Worm (Caenorhabditis elegans): Measurements from ENCODE around the gene srsx-15.

The srsx-15 gene

ce11 chrIV:5607343-5607742 is 16.3 kb downstream of the srsx-15 start:
- TF ChIP-seq hlh-1 (tag; optimal IDR thresholded peaks at IDR 0.05) (no peak), unc-120 (tag; optimal IDR thresholded peaks at IDR 0.05; ENCODE audit: poor library complexity, severe bottlenecking) (peak; percentile 15)

- no peak for TF ChIP-seq ztf-11 (tag; optimal IDR thresholded peaks at IDR 0.05)
- TF ChIP-seq zip-8 (tag; optimal IDR thresholded peaks at IDR 0.05) = no peak
- TF ChIP-seq M03D4.4 (tag; optimal IDR thresholded peaks at IDR 0.05) = no peak
- TF ChIP-seq lsy-2 (tag; optimal IDR thresholded peaks at IDR 0.05) = no peak
- no peak for TF ChIP-seq unc-39 (tag; optimal IDR thresholded peaks at IDR 0.05)
- no peak for TF ChIP-seq elt-3 (tag; optimal IDR thresholded peaks at IDR 0.05)
- no peak for TF ChIP-seq ces-1 (GFP tag; optimal IDR thresholded peaks at IDR 0.05)
- no peak for TF ChIP-seq bed-3 (GFP tag; optimal IDR thresholded peaks at IDR 0.05)
- TF ChIP-seq ceh-43 (GFP tag; optimal IDR thresholded peaks at IDR 0.05) = no peak
- no peak for TF ChIP-seq unc-120 (tag; optimal IDR thresholded peaks at IDR 0.05; ENCODE audit: poor library complexity, severe bottlenecking)
- no peak for TF ChIP-seq mep-1 (tag; optimal IDR thresholded peaks at IDR 0.05)
- no peak for TF ChIP-seq nhr-28 (tag; optimal IDR thresholded peaks at IDR 0.05)
- TF ChIP-seq lin-32 (GFP tag; optimal IDR thresholded peaks at IDR 0.05) = no peak
- no peak for TF ChIP-seq cnd-1 (tag; optimal IDR thresholded peaks at IDR 0.05)
Observed at ce11 chrIV:5605225-5605624, 18.4 kb downstream of the srsx-15 start.

- TF ChIP-seq ham-2 (GFP tag; optimal IDR thresholded peaks at IDR 0.05) (no peak), snpc-4 (tag; optimal IDR thresholded peaks at IDR 0.05) (no peak), lsy-2 (tag; optimal IDR thresholded peaks at IDR 0.05) (no peak), hlh-1 (tag; optimal IDR thresholded peaks at IDR 0.05) (peak; percentile 38), mls-2 (tag; optimal IDR thresholded peaks at IDR 0.05) (no peak), lin-32 (GFP tag; optimal IDR thresholded peaks at IDR 0.05) (no peak), nhr-28 (tag; optimal IDR thresholded peaks at IDR 0.05) (no peak), mep-1 (tag; optimal IDR thresholded peaks at IDR 0.05) (peak; percentile 12), ceh-39 (tag; optimal IDR thresholded peaks at IDR 0.05) (no peak), cnd-1 (tag; optimal IDR thresholded peaks at IDR 0.05) (no peak), drap-1 (GFP tag; optimal IDR thresholded peaks at IDR 0.05) (no peak), sptf-1 (tag; optimal IDR thresholded peaks at IDR 0.05) (no peak), blmp-1 (tag; optimal IDR thresholded peaks at IDR 0.05) (no peak), M03D4.4 (tag; optimal IDR thresholded peaks at IDR 0.05) (no peak), unc-120 (tag; optimal IDR thresholded peaks at IDR 0.05; ENCODE audit: poor library complexity, severe bottlenecking) (peak; percentile 37), nhr-12 (tag; optimal IDR thresholded peaks at IDR 0.05) (no peak), mab-5 (tag; optimal IDR thresholded peaks at IDR 0.05) (no peak), nhr-237 (tag; optimal IDR thresholded peaks at IDR 0.05) (no peak), lin-13 (tag; optimal IDR thresholded peaks at IDR 0.05) (no peak), nhr-76 (tag; optimal IDR thresholded peaks at IDR 0.05) (no peak), elt-1 (tag; optimal IDR thresholded peaks at IDR 0.05; ENCODE audit: borderline replicate concordance, insufficient read depth) (no peak), unc-62 (GFP tag; optimal IDR thresholded peaks at IDR 0.05) (no peak), zip-8 (tag; optimal IDR thresholded peaks at IDR 0.05) (no peak), flh-1 (GFP tag; optimal IDR thresholded peaks at IDR 0.05) (no peak), elt-3 (tag; optimal IDR thresholded peaks at IDR 0.05) (no peak), pha-4 (tag; optimal IDR thresholded peaks at IDR 0.05) (peak; percentile 89), ceh-83 (GFP tag; optimal IDR thresholded peaks at IDR 0.05) (no peak), sem-2 (GFP tag; optimal IDR thresholded peaks at IDR 0.05) (no peak), ceh-43 (GFP tag; optimal IDR thresholded peaks at IDR 0.05) (no peak)
Observed at ce11 chrIV:5604465-5604864, 19.2 kb downstream of the srsx-15 start.

- TF ChIP-seq tbx-8 (GFP tag; optimal IDR thresholded peaks at IDR 0.05) (no peak), pha-4 (tag; optimal IDR thresholded peaks at IDR 0.05) (peak; percentile 87), sptf-1 (tag; optimal IDR thresholded peaks at IDR 0.05) (no peak), ceh-43 (GFP tag; optimal IDR thresholded peaks at IDR 0.05) (no peak), ztf-11 (tag; optimal IDR thresholded peaks at IDR 0.05) (no peak), lin-13 (tag; optimal IDR thresholded peaks at IDR 0.05) (no peak), ceh-83 (GFP tag; optimal IDR thresholded peaks at IDR 0.05) (no peak)
Observed at ce11 chrIV:5603321-5603720, 20.3 kb downstream of the srsx-15 start.

Measured in whole organism, mixed stage, embryonic.